Worm (Caenorhabditis elegans) whole organism, late embryonic: Measurements from ENCODE around the gene rei-1.
A peak's percentile ranks its signal among the peaks of the same experiment; 100 is the strongest.

Source experiments
- C08G9.2 ChIP-seq: sonication (generic microtip); optimal IDR thresholded peaks from 2 replicates; lab custom pipeline; 2016; ENCODE audit warnings: mild to moderate bottlenecking, missing genetic modification characterization, moderate library complexity, missing compliant biosample characterization
- F13H6.1 ChIP-seq: sonication (generic microtip); optimal IDR thresholded peaks from 2 replicates; lab custom pipeline; 2016; ENCODE audit warnings: missing genetic modification characterization, missing compliant biosample characterization
- K02D7.2 ChIP-seq: sonication (generic microtip); optimal IDR thresholded peaks from 2 replicates; lab custom pipeline; 2017; ENCODE audit warnings: mild to moderate bottlenecking, missing genetic modification characterization, missing compliant biosample characterization
- K09A11.1 ChIP-seq: sonication (generic microtip); optimal IDR thresholded peaks from 2 replicates; lab custom pipeline; 2017; ENCODE audit warnings: antibody characterized with exemption, mild to moderate bottlenecking, missing genetic modification characterization, missing compliant biosample characterization; ENCODE audit not compliant: insufficient read depth
- ahr-1 ChIP-seq: sonication (generic microtip); optimal IDR thresholded peaks from 2 replicates; lab custom pipeline; 2016; ENCODE audit warnings: missing genetic modification characterization, missing compliant biosample characterization
- ceh-14 ChIP-seq: sonication (generic microtip); optimal IDR thresholded peaks from 2 replicates; lab custom pipeline; 2016; ENCODE audit warnings: missing genotype, missing genetic modification characterization, missing compliant biosample characterization
- ceh-18 ChIP-seq: sonication (generic microtip); optimal IDR thresholded peaks from 2 replicates; lab custom pipeline; 2016; ENCODE audit warnings: missing genetic modification characterization, missing compliant biosample characterization
- ceh-19 ChIP-seq: fragments of 200-800 bp; sonication (Bioruptor generic); optimal IDR thresholded peaks from 2 replicates; lab custom pipeline; 2018; ENCODE audit warnings: mild to moderate bottlenecking, missing genetic modification characterization, missing compliant biosample characterization
- ceh-24 ChIP-seq: sonication (generic microtip); optimal IDR thresholded peaks from 2 replicates; lab custom pipeline; 2016; ENCODE audit warnings: mild to moderate bottlenecking, missing genetic modification characterization, missing compliant biosample characterization
- ceh-31 ChIP-seq: sonication (generic microtip); optimal IDR thresholded peaks from 2 replicates; lab custom pipeline; 2016; ENCODE audit warnings: missing genetic modification characterization, missing compliant biosample characterization
- ceh-48 ChIP-seq: sonication (generic microtip); optimal IDR thresholded peaks from 2 replicates; lab custom pipeline; 2016; ENCODE audit warnings: missing genetic modification characterization, inconsistent platforms, missing compliant biosample characterization
- ceh-6 ChIP-seq: fragments of 200-800 bp; sonication (Bioruptor generic); optimal IDR thresholded peaks from 2 replicates; lab custom pipeline; 2018; ENCODE audit warnings: mild to moderate bottlenecking, missing genetic modification characterization, missing compliant biosample characterization
- ceh-9 ChIP-seq: sonication (generic microtip); optimal IDR thresholded peaks from 2 replicates; lab custom pipeline; 2016; ENCODE audit warnings: mild to moderate bottlenecking, missing genetic modification characterization, inconsistent platforms, missing compliant biosample characterization
- dve-1 ChIP-seq: sonication (generic microtip); optimal IDR thresholded peaks from 2 replicates; lab custom pipeline; 2017; ENCODE audit warnings: antibody characterized with exemption, mild to moderate bottlenecking, missing genetic modification characterization, missing compliant biosample characterization
- elt-2 ChIP-seq: sonication (generic microtip); optimal IDR thresholded peaks from 2 replicates; lab custom pipeline; 2016; ENCODE audit warnings: missing genetic modification reagents, missing genetic modification characterization, missing compliant biosample characterization
- ets-4 ChIP-seq: sonication (generic microtip); optimal IDR thresholded peaks from 2 replicates; lab custom pipeline; 2016; ENCODE audit warnings: missing genetic modification characterization, missing compliant biosample characterization
- eyg-1 ChIP-seq: sonication (generic microtip); optimal IDR thresholded peaks from 2 replicates; lab custom pipeline; 2016; ENCODE audit warnings: missing genotype, missing genetic modification characterization, missing compliant biosample characterization
- fax-1 ChIP-seq: sonication (generic microtip); optimal IDR thresholded peaks from 2 replicates; lab custom pipeline; 2016; ENCODE audit warnings: missing genotype, missing genetic modification characterization, missing compliant biosample characterization
- hlh-13 ChIP-seq: fragments of 200-800 bp; sonication (Bioruptor generic); optimal IDR thresholded peaks from 2 replicates; lab custom pipeline; 2018; ENCODE audit warnings: mild to moderate bottlenecking, missing genetic modification characterization, missing compliant biosample characterization
- hlh-15 ChIP-seq: sonication (generic microtip); optimal IDR thresholded peaks from 2 replicates; lab custom pipeline; 2016; ENCODE audit warnings: missing genetic modification characterization, missing compliant biosample characterization
- hlh-8 ChIP-seq: sonication (generic microtip); optimal IDR thresholded peaks from 2 replicates; lab custom pipeline; 2016; ENCODE audit warnings: missing genotype, missing genetic modification characterization, missing compliant biosample characterization
- mec-3 ChIP-seq: sonication (generic microtip); optimal IDR thresholded peaks from 2 replicates; lab custom pipeline; 2016; ENCODE audit warnings: borderline replicate concordance, missing genetic modification characterization, missing compliant biosample characterization
- npax-4 ChIP-seq: sonication (generic microtip); optimal IDR thresholded peaks from 2 replicates; lab custom pipeline; 2016; ENCODE audit warnings: missing genetic modification characterization, missing compliant biosample characterization
- pha-2 ChIP-seq: sonication (generic microtip); optimal IDR thresholded peaks from 2 replicates; lab custom pipeline; 2017; ENCODE audit warnings: mild to moderate bottlenecking, missing genetic modification characterization, missing compliant biosample characterization
- pha-4 ChIP-seq: fragments of 150-350 bp; optimal IDR thresholded peaks from 2 replicates; lab custom pipeline; 2018; ENCODE audit warnings: missing biosample characterization, missing genetic modification reagents, missing genetic modification characterization
- pqm-1 ChIP-seq: sonication (generic microtip); optimal IDR thresholded peaks from 2 replicates; lab custom pipeline; 2016; ENCODE audit warnings: missing genetic modification characterization, missing compliant biosample characterization
- ref-2 ChIP-seq: sonication (generic microtip); optimal IDR thresholded peaks from 2 replicates; lab custom pipeline; 2016; ENCODE audit warnings: missing genetic modification characterization, missing compliant biosample characterization
- sdc-2 ChIP-seq: sonication (generic microtip); optimal IDR thresholded peaks from 2 replicates; lab custom pipeline; 2016; ENCODE audit warnings: missing genotype, missing genetic modification characterization, missing compliant biosample characterization
- tbx-2 ChIP-seq: sonication (generic microtip); optimal IDR thresholded peaks from 2 replicates; lab custom pipeline; 2016; ENCODE audit warnings: missing genetic modification characterization, missing compliant biosample characterization
- tbx-7 ChIP-seq: sonication (generic microtip); optimal IDR thresholded peaks from 2 replicates; lab custom pipeline; 2016; ENCODE audit warnings: missing genotype, missing genetic modification characterization, missing compliant biosample characterization
- ttx-3 ChIP-seq: sonication (generic microtip); optimal IDR thresholded peaks from 2 replicates; lab custom pipeline; 2016; ENCODE audit warnings: missing genetic modification reagents, missing genetic modification characterization, missing compliant biosample characterization
- unc-3 ChIP-seq, 2 experiments: fragments of 200-800 bp in 1 of 2; sonication (Bioruptor generic) in 1 of 2; sonication (generic microtip) in 1 of 2; conservative IDR thresholded peaks in 1 of 2; optimal IDR thresholded peaks in 1 of 2; 2 replicates each; pipeline versions ENCODE4 v1.3.6 to Lab custom; 2016 to 2022; ENCODE audit warnings: missing compliant biosample characterization in 2 of 2, missing genetic modification characterization in 2 of 2, missing genetic modification reagents in 1 of 2
- unc-42 ChIP-seq: sonication (generic microtip); optimal IDR thresholded peaks from 2 replicates; lab custom pipeline; 2016; ENCODE audit warnings: missing genotype, missing genetic modification characterization, missing compliant biosample characterization
- unc-55 ChIP-seq: sonication (generic microtip); optimal IDR thresholded peaks from 2 replicates; lab custom pipeline; 2017; ENCODE audit warnings: missing biosample characterization, missing genetic modification reagents, missing genetic modification characterization
- unc-86 ChIP-seq: sonication (generic microtip); optimal IDR thresholded peaks from 2 replicates; lab custom pipeline; 2016; ENCODE audit warnings: missing genetic modification characterization, missing compliant biosample characterization
- zip-5 ChIP-seq: sonication (generic microtip); optimal IDR thresholded peaks from 2 replicates; lab custom pipeline; 2016; ENCODE audit warnings: missing genetic modification characterization, missing compliant biosample characterization
- ztf-16 ChIP-seq: sonication (generic microtip); optimal IDR thresholded peaks from 2 replicates; lab custom pipeline; 2017; ENCODE audit warnings: missing genetic modification characterization, missing compliant biosample characterization

Gene rei-1

ce11 chrIII:4068120-4068519 is 29.9 kb downstream of the rei-1 start:
- TF ChIP-seq ceh-14 (tag; lab: Kevin White, UChicago) (peak; percentile 31), ztf-16 (tag; lab: Kevin White, UChicago) (no peak)

ce11 chrIII:4066333-4066732 is 31.7 kb downstream of the rei-1 start, which contains the start of gene unc-79:
Gene unc-79 (plus strand): TSS chrIII:4066633.
- TF ChIP-seq K02D7.2 (tag; lab: Kevin White, UChicago) (no peak), F13H6.1 (tag; lab: Kevin White, UChicago) (no peak), sdc-2 (tag; lab: Kevin White, UChicago) (no peak), pha-2 (tag; lab: Kevin White, UChicago) (no peak), eyg-1 (tag; lab: Kevin White, UChicago) (no peak), zip-5 (tag; lab: Kevin White, UChicago) (no peak), hlh-8 (no peak), tbx-7 (tag; lab: Kevin White, UChicago) (no peak)
- TF ChIP-seq, all 69 proteins: peak for 0

- TF ChIP-seq ahr-1 (tag; lab: Kevin White, UChicago) (no peak), tbx-2 (peak; percentile 28), unc-3 (GFP tag; conservative IDR thresholded peaks at IDR 0.05; lab: Robert Waterston, UW) (no peak), unc-3 (tag; optimal IDR thresholded peaks at IDR 0.05; lab: Kevin White, UChicago) (peak; percentile 78), unc-42 (tag; lab: Kevin White, UChicago) (peak; percentile 63), ref-2 (tag; lab: Kevin White, UChicago) (peak; percentile 19), C08G9.2 (tag; lab: Kevin White, UChicago) (peak; percentile 13), ttx-3 (tag; lab: Kevin White, UChicago) (no peak), ceh-48 (tag; lab: Kevin White, UChicago) (peak; percentile 87), ceh-24 (tag; lab: Kevin White, UChicago) (no peak), elt-2 (no peak), ceh-18 (tag; lab: Kevin White, UChicago) (peak; percentile 33), ceh-31 (tag; lab: Kevin White, UChicago) (peak; percentile 53), fax-1 (no peak), npax-4 (no peak), unc-55 (GFP tag; lab: Kevin White, UChicago) (peak; percentile 32)
- TF ChIP-seq, all 69 proteins: peak for 9
These were observed 34.3 kb downstream of the rei-1 start for ce11 chrIII:4063724-4064123.

- no peak for TF ChIP-seq ref-2 (tag; lab: Kevin White, UChicago)
- no peak for TF ChIP-seq elt-2
- TF ChIP-seq ceh-24 (tag; lab: Kevin White, UChicago), result no peak
- no peak for TF ChIP-seq eyg-1 (tag; lab: Kevin White, UChicago)
- no peak for TF ChIP-seq ceh-19 (GFP tag; lab: Kevin White, UChicago)
- TF ChIP-seq hlh-13 (GFP tag; lab: Kevin White, UChicago), result no peak
- TF ChIP-seq hlh-15 (tag; lab: Kevin White, UChicago), result no peak
- TF ChIP-seq tbx-2, result no peak
- TF ChIP-seq ceh-6 (GFP tag; lab: Kevin White, UChicago), result no peak
- no peak for TF ChIP-seq unc-86 (tag; lab: Kevin White, UChicago)
- no peak for TF ChIP-seq pha-4 (tag; lab: Kevin White, UChicago)
- TF ChIP-seq hlh-8, result no peak
- no peak for TF ChIP-seq zip-5 (tag; lab: Kevin White, UChicago)
- TF ChIP-seq dve-1 (tag; lab: Kevin White, UChicago), result no peak
- no peak for TF ChIP-seq ets-4
- TF ChIP-seq, all 69 proteins: peak for 0
These were observed 38.0 kb downstream of the rei-1 start, which contains the start of gene his-70 for ce11 chrIII:4060019-4060418. Gene his-70 (minus strand): TSS chrIII:4060119.

- TF ChIP-seq ceh-31 (tag; lab: Kevin White, UChicago), result no peak
- TF ChIP-seq ahr-1 (tag; lab: Kevin White, UChicago), result no peak
- no peak for TF ChIP-seq zip-5 (tag; lab: Kevin White, UChicago)
- no peak for TF ChIP-seq mec-3 (tag; lab: Kevin White, UChicago)
- TF ChIP-seq pha-2 (tag; lab: Kevin White, UChicago), result no peak
- no peak for TF ChIP-seq ceh-9
- no peak for TF ChIP-seq pqm-1
- TF ChIP-seq K02D7.2 (tag; lab: Kevin White, UChicago), result no peak
- no peak for TF ChIP-seq K09A11.1 (tag; lab: Kevin White, UChicago)
These were observed 39.3 kb downstream of the rei-1 start, which contains the start of gene his-69 for ce11 chrIII:4058643-4059042. Gene his-69 (minus strand): TSS chrIII:4058743.
